Worm (Caenorhabditis elegans): ENCODE data around the gene lin-33.

The lin-33 gene

DNA sequence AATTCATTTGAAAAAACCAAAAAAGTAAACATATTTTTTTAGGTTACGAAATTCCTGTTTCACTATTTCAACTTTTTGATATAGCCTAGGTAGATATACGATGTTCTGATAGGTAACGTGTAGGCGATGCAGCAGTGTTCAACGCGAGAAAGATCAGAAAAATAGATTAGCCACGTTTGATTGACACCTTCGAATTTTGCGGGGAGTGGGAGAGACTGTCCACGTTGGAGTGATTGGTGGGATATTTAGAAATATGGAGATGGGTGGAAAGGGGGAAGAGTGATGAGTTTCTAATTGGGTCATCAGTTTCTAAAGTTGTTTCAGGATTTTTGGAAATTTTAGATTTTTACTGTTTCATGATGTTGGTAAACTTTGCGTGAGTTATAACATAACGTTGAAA is 7.3 kb upstream of the lin-33 start:
- TF ChIP-seq jun-1 (tag; optimal IDR thresholded peaks at IDR 0.05) (no peak), C04F5.9 (tag; optimal IDR thresholded peaks at IDR 0.05) (no peak), lin-14 (GFP tag; optimal IDR thresholded peaks at IDR 0.05) (peak; percentile 13), blmp-1 (tag; optimal IDR thresholded peaks at IDR 0.05) (peak; percentile 9)

DNA sequence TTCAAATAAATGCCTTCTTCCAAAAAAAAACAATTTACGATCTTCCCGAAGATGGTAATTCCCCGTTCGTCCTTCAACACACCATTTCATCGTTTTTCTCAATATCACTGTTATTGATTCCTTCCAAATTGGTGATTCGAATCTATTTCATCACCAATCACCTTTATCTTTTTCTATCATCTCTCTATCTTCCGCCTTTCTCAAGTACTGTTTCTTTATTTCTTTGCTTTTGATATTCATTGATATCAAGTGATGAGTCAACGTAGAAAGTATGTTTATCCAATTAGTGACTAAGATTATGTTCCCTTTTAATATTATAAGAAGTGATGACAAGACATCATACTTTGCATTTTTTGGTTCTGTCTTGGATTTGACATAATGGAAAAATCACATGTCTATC is 6.2 kb upstream of the lin-33 start:
- no peak for TF ChIP-seq dpl-1 (GFP tag; optimal IDR thresholded peaks at IDR 0.05)
- TF ChIP-seq elt-3 (tag; optimal IDR thresholded peaks at IDR 0.05): peak in 3 of 6 experiments; percentile 4 to 58 (median 14)
- peak; percentile 54 for TF ChIP-seq blmp-1 (tag; optimal IDR thresholded peaks at IDR 0.05)
- TF ChIP-seq ztf-4 (tag; optimal IDR thresholded peaks at IDR 0.05): no peak

DNA sequence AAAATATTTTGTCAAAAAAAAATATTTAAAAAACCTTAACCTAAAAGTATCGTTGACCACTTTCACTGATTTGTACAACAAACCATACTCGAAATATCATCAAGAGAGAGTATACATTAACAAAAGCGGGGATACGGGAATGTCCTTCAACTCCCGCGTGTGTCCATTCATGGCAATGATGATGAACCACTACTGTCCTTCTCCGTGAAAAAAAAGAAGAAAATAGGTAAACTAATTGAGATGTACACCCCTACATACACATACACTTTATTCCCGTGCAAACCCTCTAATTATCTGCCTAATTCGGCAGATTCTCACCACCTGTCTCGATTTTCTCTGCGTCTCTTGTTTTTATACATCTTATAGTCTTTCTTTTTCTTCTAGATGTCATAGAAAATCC is 3.8 kb upstream of the lin-33 start:
- TF ChIP-seq dpl-1 (GFP tag; optimal IDR thresholded peaks at IDR 0.05) (no peak), efl-3 (GFP tag; optimal IDR thresholded peaks at IDR 0.05) (no peak), egl-27 (tag; optimal IDR thresholded peaks at IDR 0.05) (no peak), fos-1 (tag; optimal IDR thresholded peaks at IDR 0.05) (no peak), efl-1 (optimal IDR thresholded peaks at IDR 0.05) (no peak), efl-1 (GFP tag; optimal IDR thresholded peaks at IDR 0.05 in 1 of 2) (peak in 1 of 2 experiments; percentile 8), nhr-90 (tag; optimal IDR thresholded peaks at IDR 0.05; ENCODE audit: poor library complexity) (peak; percentile 23), fkh-8 (tag; optimal IDR thresholded peaks at IDR 0.05) (no peak), unc-62 (GFP tag; optimal IDR thresholded peaks at IDR 0.05) (no peak), lin-13 (GFP tag; optimal IDR thresholded peaks at IDR 0.05) (no peak), lin-15B (tag; optimal IDR thresholded peaks at IDR 0.05) (no peak), tlp-1 (tag; optimal IDR thresholded peaks at IDR 0.05) (no peak), grh-1 (GFP tag; IDR thresholded peaks at IDR 0.05) (no peak), unc-98 (GFP tag; IDR thresholded peaks at IDR 0.05) (no peak), C34B4.2 (tag; optimal IDR thresholded peaks at IDR 0.05) (no peak), rnt-1 (tag; optimal IDR thresholded peaks at IDR 0.05) (peak; percentile 16), alr-1 (tag; optimal IDR thresholded peaks at IDR 0.05; ENCODE audit: borderline replicate concordance) (no peak), hpl-2 (GFP tag; optimal IDR thresholded peaks at IDR 0.05) (no peak), mdl-1 (tag; optimal IDR thresholded peaks at IDR 0.05) (no peak), nhr-76 (tag; optimal IDR thresholded peaks at IDR 0.05) (no peak), nhr-11 (tag; optimal IDR thresholded peaks at IDR 0.05) (no peak), isw-1 (GFP tag; IDR thresholded peaks at IDR 0.05) (no peak), nhr-19 (GFP tag; conservative IDR thresholded peaks at IDR 0.05) (no peak), ceh-8 (GFP tag; optimal IDR thresholded peaks at IDR 0.05) (peak; percentile 58), tbx-2 (tag; optimal IDR thresholded peaks at IDR 0.05) (peak; percentile 1), elt-3 (tag; optimal IDR thresholded peaks at IDR 0.05) (peak in 2 of 6 experiments; percentile 28 to 73), lin-35 (GFP tag; optimal IDR thresholded peaks at IDR 0.05) (no peak), nhr-47 (tag; optimal IDR thresholded peaks at IDR 0.05) (no peak), lin-39 (tag; optimal IDR thresholded peaks at IDR 0.05) (no peak), elt-2 (tag; optimal IDR thresholded peaks at IDR 0.05) (no peak), pax-3 (tag; optimal IDR thresholded peaks at IDR 0.05) (no peak), pag-3 (tag; optimal IDR thresholded peaks at IDR 0.05; ENCODE audit: borderline replicate concordance, insufficient read depth) (no peak), vab-15 (tag; optimal IDR thresholded peaks at IDR 0.05) (no peak), ztf-4 (tag; optimal IDR thresholded peaks at IDR 0.05) (no peak), nhr-84 (tag; optimal IDR thresholded peaks at IDR 0.05) (no peak), dsc-1 (tag; optimal IDR thresholded peaks at IDR 0.05) (peak; percentile 9), hlh-17 (GFP tag; optimal IDR thresholded peaks at IDR 0.05; ENCODE audit: borderline replicate concordance) (no peak), C16A3.4 (tag; optimal IDR thresholded peaks at IDR 0.05) (peak; percentile 25), pqm-1 (tag; optimal IDR thresholded peaks at IDR 0.05) (no peak), unc-86 (tag; optimal IDR thresholded peaks at IDR 0.05) (no peak), nhr-85 (tag) (peak; percentile 86), unc-30 (tag; optimal IDR thresholded peaks at IDR 0.05) (no peak), mef-2 (tag; optimal IDR thresholded peaks at IDR 0.05) (no peak), zip-4 (GFP tag; optimal IDR thresholded peaks at IDR 0.05) (no peak)

All from whole organism, L1 larva.